Worm (Caenorhabditis elegans) whole organism, L1 larva: ENCODE data around the gene C25E10.16.

Source experiments
- ceh-88 ChIP-seq: fragments of 200-800 bp; sonication (Bioruptor generic); IDR thresholded peaks from 2 replicates; pipeline ENCODE4 v1.3.6; 2022; ENCODE audit warnings: missing genetic modification characterization, missing compliant biosample characterization
- efl-1 ChIP-seq, 4 experiments: fragments of 150-350 bp; optimal IDR thresholded peaks in 3 of 4; peaks in 1 of 4; 1 replicate in 1 of 4; 2 replicates in 3 of 4; lab custom pipeline; 2014; ENCODE audit warnings: missing biosample characterization in 2 of 4, missing genetic modification characterization in 2 of 4, missing genetic modification reagents in 2 of 4
- fkh-10 ChIP-seq: sonication (generic microtip); optimal IDR thresholded peaks from 2 replicates; lab custom pipeline; 2017; ENCODE audit warnings: missing biosample characterization, missing genetic modification reagents, missing genetic modification characterization
- fkh-8 ChIP-seq: sonication (generic microtip); optimal IDR thresholded peaks from 2 replicates; lab custom pipeline; 2016; ENCODE audit warnings: mild to moderate bottlenecking, missing genetic modification characterization, missing compliant biosample characterization
- hlh-4 ChIP-seq: sonication (generic microtip); optimal IDR thresholded peaks from 2 replicates; lab custom pipeline; 2016; ENCODE audit warnings: mild to moderate bottlenecking, missing genetic modification characterization, missing compliant biosample characterization
- hpl-2 ChIP-seq: fragments of 150-350 bp; optimal IDR thresholded peaks from 2 replicates; lab custom pipeline; 2014; ENCODE audit warnings: missing biosample characterization, missing genetic modification reagents, missing genetic modification characterization
- lin-13 ChIP-seq: fragments of 150-350 bp; optimal IDR thresholded peaks from 2 replicates; lab custom pipeline; 2014; ENCODE audit warnings: missing biosample characterization, missing genetic modification reagents, missing genetic modification characterization
- nhr-237 ChIP-seq: fragments of 150-350 bp; optimal IDR thresholded peaks from 2 replicates; lab custom pipeline; 2014; ENCODE audit warnings: missing biosample characterization, missing genetic modification characterization
- nhr-28 ChIP-seq: fragments of 150-350 bp; optimal IDR thresholded peaks from 2 replicates; lab custom pipeline; 2014; ENCODE audit warnings: missing biosample characterization, missing genetic modification characterization
- nhr-76 ChIP-seq: sonication (generic microtip); optimal IDR thresholded peaks from 2 replicates; lab custom pipeline; 2017; ENCODE audit warnings: missing biosample characterization, missing genetic modification characterization
- snpc-4 ChIP-seq: fragments of 150-350 bp; optimal IDR thresholded peaks from 2 replicates; lab custom pipeline; 2014; ENCODE audit warnings: missing biosample characterization, missing genetic modification characterization

DNA sequence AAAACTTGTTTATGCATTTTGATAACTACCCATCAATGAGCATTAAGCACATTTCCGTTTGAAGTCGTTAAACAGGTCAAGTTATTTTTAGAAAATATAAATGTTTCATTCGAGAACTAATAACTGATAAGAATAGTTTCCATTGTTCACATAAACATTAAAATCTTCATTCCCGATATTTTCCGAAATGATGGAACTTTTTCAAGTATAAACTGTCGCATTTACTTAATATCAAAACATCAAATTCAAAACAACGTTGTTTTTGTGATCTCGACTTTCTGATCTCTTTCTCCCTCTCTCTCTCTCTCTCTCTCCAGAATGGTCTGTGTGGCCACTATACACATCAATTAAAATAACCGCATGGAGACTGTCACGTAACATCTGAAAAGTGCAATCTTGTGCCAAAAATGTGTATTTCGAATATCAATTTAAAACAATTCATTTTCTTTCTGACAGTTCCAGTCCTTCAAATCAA, 15.0 kb upstream of the C25E10.16 start:
- TF ChIP-seq hlh-4 (tag; lab: Kevin White, UChicago) (no peak), snpc-4 (no peak), ceh-88 (GFP tag; lab: Robert Waterston, UW) (no peak), fkh-8 (tag; lab: Kevin White, UChicago) (no peak), lin-13 (GFP tag; lab: Kevin White, UChicago) (peak; percentile 11), nhr-237 (no peak), hpl-2 (GFP tag; lab: Kevin White, UChicago) (no peak), nhr-28 (tag; lab: Kevin White, UChicago) (no peak), nhr-76 (tag; lab: Kevin White, UChicago) (no peak), fkh-10 (GFP tag; lab: Kevin White, UChicago) (no peak), efl-1 (optimal IDR thresholded peaks at IDR 0.05; lab: Kevin White, UChicago) (no peak), efl-1 (GFP tag; optimal IDR thresholded peaks at IDR 0.05 in 1 of 2; lab: Kevin White, UChicago) (no peak)
